Worm (Caenorhabditis elegans) whole organism, late embryonic: ENCODE data around the gene Y66C5A.1.

ENCODE experiments used
- C38D4.7 ChIP-seq: fragments of 200-800 bp; sonication (Bioruptor generic); optimal IDR thresholded peaks from 2 replicates; lab custom pipeline; 2018; ENCODE audit warnings: mild to moderate bottlenecking, missing genetic modification characterization, moderate library complexity, missing compliant biosample characterization
- Y22D7AL.16 ChIP-seq: sonication (generic microtip); optimal IDR thresholded peaks from 2 replicates; lab custom pipeline; 2016; ENCODE audit warnings: missing genetic modification characterization, missing compliant biosample characterization
- ahr-1 ChIP-seq: sonication (generic microtip); optimal IDR thresholded peaks from 2 replicates; lab custom pipeline; 2016; ENCODE audit warnings: missing genetic modification characterization, missing compliant biosample characterization
- ama-1 ChIP-seq: fragments of 150-350 bp; optimal IDR thresholded peaks from 2 replicates; lab custom pipeline; 2014
- ceh-14 ChIP-seq: sonication (generic microtip); optimal IDR thresholded peaks from 2 replicates; lab custom pipeline; 2016; ENCODE audit warnings: missing genotype, missing genetic modification characterization, missing compliant biosample characterization
- ceh-18 ChIP-seq: sonication (generic microtip); optimal IDR thresholded peaks from 2 replicates; lab custom pipeline; 2016; ENCODE audit warnings: missing genetic modification characterization, missing compliant biosample characterization
- ceh-19 ChIP-seq: fragments of 200-800 bp; sonication (Bioruptor generic); optimal IDR thresholded peaks from 2 replicates; lab custom pipeline; 2018; ENCODE audit warnings: mild to moderate bottlenecking, missing genetic modification characterization, missing compliant biosample characterization
- ceh-30 ChIP-seq: fragments of 150-350 bp; optimal IDR thresholded peaks from 2 replicates; lab custom pipeline; 2014; ENCODE audit warnings: missing biosample characterization, missing genetic modification characterization
- ceh-48 ChIP-seq: sonication (generic microtip); optimal IDR thresholded peaks from 2 replicates; lab custom pipeline; 2016; ENCODE audit warnings: missing genetic modification characterization, inconsistent platforms, missing compliant biosample characterization
- dmd-4 ChIP-seq: sonication (generic microtip); optimal IDR thresholded peaks from 2 replicates; lab custom pipeline; 2016; ENCODE audit warnings: borderline replicate concordance, missing genetic modification characterization, missing compliant biosample characterization
- elt-2 ChIP-seq: sonication (generic microtip); optimal IDR thresholded peaks from 2 replicates; lab custom pipeline; 2016; ENCODE audit warnings: missing genetic modification reagents, missing genetic modification characterization, missing compliant biosample characterization
- elt-4 ChIP-seq: sonication (generic microtip); optimal IDR thresholded peaks from 2 replicates; lab custom pipeline; 2016; ENCODE audit warnings: missing genetic modification characterization, missing compliant biosample characterization
- eyg-1 ChIP-seq: sonication (generic microtip); optimal IDR thresholded peaks from 2 replicates; lab custom pipeline; 2016; ENCODE audit warnings: missing genotype, missing genetic modification characterization, missing compliant biosample characterization
- fkh-6 ChIP-seq: sonication (generic microtip); optimal IDR thresholded peaks from 2 replicates; lab custom pipeline; 2016; ENCODE audit warnings: missing genetic modification characterization, missing compliant biosample characterization
- gmeb-2 ChIP-seq: sonication (generic microtip); optimal IDR thresholded peaks from 2 replicates; lab custom pipeline; 2016; ENCODE audit warnings: missing genetic modification characterization, inconsistent platforms, missing compliant biosample characterization
- hlh-15 ChIP-seq: sonication (generic microtip); optimal IDR thresholded peaks from 2 replicates; lab custom pipeline; 2016; ENCODE audit warnings: missing genetic modification characterization, missing compliant biosample characterization
- hlh-30 ChIP-seq: sonication (generic microtip); optimal IDR thresholded peaks from 2 replicates; lab custom pipeline; 2017; ENCODE audit warnings: antibody characterized with exemption, missing genetic modification characterization, missing compliant biosample characterization; ENCODE audit not compliant: insufficient read depth
- hlh-6 ChIP-seq: sonication (generic microtip); optimal IDR thresholded peaks from 2 replicates; lab custom pipeline; 2016; ENCODE audit warnings: missing genotype, missing genetic modification characterization, missing compliant biosample characterization
- hlh-8 ChIP-seq: sonication (generic microtip); optimal IDR thresholded peaks from 2 replicates; lab custom pipeline; 2016; ENCODE audit warnings: missing genotype, missing genetic modification characterization, missing compliant biosample characterization
- lim-6 ChIP-seq: sonication (generic microtip); optimal IDR thresholded peaks from 2 replicates; lab custom pipeline; 2016; ENCODE audit warnings: missing genetic modification characterization, missing compliant biosample characterization
- madf-2 ChIP-seq: sonication (generic microtip); optimal IDR thresholded peaks from 2 replicates; lab custom pipeline; 2017; ENCODE audit warnings: missing genetic modification characterization, missing compliant biosample characterization
- nfya-1 ChIP-seq: sonication (generic microtip); optimal IDR thresholded peaks from 2 replicates; lab custom pipeline; 2017; ENCODE audit warnings: missing genetic modification characterization, mild to moderate bottlenecking, missing compliant biosample characterization, antibody characterized with exemption, moderate library complexity
- nhr-232 ChIP-seq: sonication (generic microtip); optimal IDR thresholded peaks from 2 replicates; lab custom pipeline; 2016; ENCODE audit warnings: missing genetic modification characterization, missing compliant biosample characterization
- npax-4 ChIP-seq: sonication (generic microtip); optimal IDR thresholded peaks from 2 replicates; lab custom pipeline; 2016; ENCODE audit warnings: missing genetic modification characterization, missing compliant biosample characterization
- odd-2 ChIP-seq: sonication (generic microtip); optimal IDR thresholded peaks from 2 replicates; lab custom pipeline; 2017; ENCODE audit warnings: antibody characterized with exemption, mild to moderate bottlenecking, missing genetic modification characterization, missing compliant biosample characterization
- pag-3 ChIP-seq: sonication (generic microtip); optimal IDR thresholded peaks from 2 replicates; lab custom pipeline; 2016; ENCODE audit warnings: missing compliant biosample characterization, missing genetic modification characterization, borderline replicate concordance
- pqm-1 ChIP-seq: sonication (generic microtip); optimal IDR thresholded peaks from 2 replicates; lab custom pipeline; 2016; ENCODE audit warnings: missing genetic modification characterization, missing compliant biosample characterization
- ref-2 ChIP-seq: sonication (generic microtip); optimal IDR thresholded peaks from 2 replicates; lab custom pipeline; 2016; ENCODE audit warnings: missing genetic modification characterization, missing compliant biosample characterization
- sdc-2 ChIP-seq: sonication (generic microtip); optimal IDR thresholded peaks from 2 replicates; lab custom pipeline; 2016; ENCODE audit warnings: missing genotype, missing genetic modification characterization, missing compliant biosample characterization
- sox-2 ChIP-seq: fragments of 200-800 bp; sonication (Bioruptor generic); IDR thresholded peaks from 2 replicates; pipeline ENCODE4 v1.3.6; 2022; ENCODE audit warnings: missing genetic modification reagents, missing genetic modification characterization, missing compliant biosample characterization
- tbx-2 ChIP-seq: sonication (generic microtip); optimal IDR thresholded peaks from 2 replicates; lab custom pipeline; 2016; ENCODE audit warnings: missing genetic modification characterization, missing compliant biosample characterization
- tbx-7 ChIP-seq: sonication (generic microtip); optimal IDR thresholded peaks from 2 replicates; lab custom pipeline; 2016; ENCODE audit warnings: missing genotype, missing genetic modification characterization, missing compliant biosample characterization
- ttx-3 ChIP-seq: sonication (generic microtip); optimal IDR thresholded peaks from 2 replicates; lab custom pipeline; 2016; ENCODE audit warnings: missing genetic modification reagents, missing genetic modification characterization, missing compliant biosample characterization
- unc-42 ChIP-seq: sonication (generic microtip); optimal IDR thresholded peaks from 2 replicates; lab custom pipeline; 2016; ENCODE audit warnings: missing genotype, missing genetic modification characterization, missing compliant biosample characterization
- unc-55 ChIP-seq: sonication (generic microtip); optimal IDR thresholded peaks from 2 replicates; lab custom pipeline; 2017; ENCODE audit warnings: missing biosample characterization, missing genetic modification reagents, missing genetic modification characterization
- unc-86 ChIP-seq: sonication (generic microtip); optimal IDR thresholded peaks from 2 replicates; lab custom pipeline; 2016; ENCODE audit warnings: missing genetic modification characterization, missing compliant biosample characterization
- zip-5 ChIP-seq: sonication (generic microtip); optimal IDR thresholded peaks from 2 replicates; lab custom pipeline; 2016; ENCODE audit warnings: missing genetic modification characterization, missing compliant biosample characterization
- ztf-16 ChIP-seq: sonication (generic microtip); optimal IDR thresholded peaks from 2 replicates; lab custom pipeline; 2017; ENCODE audit warnings: missing genetic modification characterization, missing compliant biosample characterization

Y66C5A.1 gene

ce11 chrX:14470687-14471086 lies 15.4 kb upstream of the Y66C5A.1 start, which contains the start of gene M163.10:
TSS of gene M163.10 (plus strand) at chrX:14470987.
- TF ChIP-seq sdc-2 (tag; lab: Kevin White, UChicago): no peak
- TF ChIP-seq ceh-30 (tag; lab: Kevin White, UChicago): no peak
- no peak for TF ChIP-seq fkh-6 (tag; lab: Kevin White, UChicago)

- TF ChIP-seq unc-42: no peak
- no peak for TF ChIP-seq gmeb-2 (tag; lab: Kevin White, UChicago)
- TF ChIP-seq ref-2 (tag; lab: Kevin White, UChicago): no peak
- TF ChIP-seq zip-5 (tag; lab: Kevin White, UChicago): no peak
- TF ChIP-seq ceh-30 (tag; lab: Kevin White, UChicago): no peak
- no peak for TF ChIP-seq ceh-14 (tag; lab: Kevin White, UChicago)
- no peak for TF ChIP-seq ceh-19
- no peak for TF ChIP-seq dmd-4 (tag; lab: Kevin White, UChicago)
- TF ChIP-seq sox-2: no peak
Measured at ce11 chrX:14469284-14469683, 14.0 kb upstream of the Y66C5A.1 start, which contains the start of gene M163.9. TSS of gene M163.9 (plus strand) at chrX:14469584.

- TF ChIP-seq madf-2 (tag; lab: Kevin White, UChicago) (no peak), pqm-1 (tag; lab: Kevin White, UChicago) (no peak), elt-2 (tag; lab: Kevin White, UChicago) (no peak), ahr-1 (tag; lab: Kevin White, UChicago) (no peak), hlh-8 (no peak), ztf-16 (no peak), ceh-48 (no peak), nhr-232 (tag; lab: Kevin White, UChicago) (no peak), hlh-15 (tag; lab: Kevin White, UChicago) (no peak), Y22D7AL.16 (tag; lab: Kevin White, UChicago) (no peak), elt-4 (tag; lab: Kevin White, UChicago) (no peak)
- TF ChIP-seq, all 69 proteins: peak for 0
Measured at ce11 chrX:14466532-14466931, 11.2 kb upstream of the Y66C5A.1 start, which contains the start of gene M163.21. TSS of gene M163.21 (plus strand) at chrX:14466832.

ce11 chrX:14465593-14465992 lies 10.3 kb upstream of the Y66C5A.1 start, which contains the start of gene M163.22:
TSS of gene M163.22 (plus strand) at chrX:14465893.
- TF ChIP-seq nhr-232 (tag; lab: Kevin White, UChicago): no peak
- TF ChIP-seq ceh-14 (tag; lab: Kevin White, UChicago): no peak
- no peak for TF ChIP-seq fkh-6 (tag; lab: Kevin White, UChicago)
- TF ChIP-seq hlh-6 (tag; lab: Kevin White, UChicago): no peak
- TF ChIP-seq ttx-3 (tag; lab: Kevin White, UChicago): no peak
- TF ChIP-seq tbx-7 (tag; lab: Kevin White, UChicago): no peak
- no peak for TF ChIP-seq unc-86 (tag; lab: Kevin White, UChicago)
- TF ChIP-seq lim-6: no peak

- no peak for TF ChIP-seq madf-2 (tag; lab: Kevin White, UChicago)
- TF ChIP-seq ztf-16: no peak
- no peak for TF ChIP-seq hlh-30 (tag; lab: Kevin White, UChicago)
- no peak for TF ChIP-seq dmd-4 (tag; lab: Kevin White, UChicago)
- TF ChIP-seq ceh-19: no peak
- no peak for TF ChIP-seq ahr-1 (tag; lab: Kevin White, UChicago)
- no peak for TF ChIP-seq tbx-7 (tag; lab: Kevin White, UChicago)
- TF ChIP-seq odd-2 (tag; lab: Kevin White, UChicago): no peak
Measured at ce11 chrX:14464513-14464912, 9.2 kb upstream of the Y66C5A.1 start, which contains the start of gene M163.7. TSS of gene M163.7 (plus strand) at chrX:14464813.

ce11 chrX:14460412-14460811 lies 5.1 kb upstream of the Y66C5A.1 start, which contains the start of gene Y66C5A.2:
TSS of gene Y66C5A.2 (plus strand) at chrX:14460712.
- TF ChIP-seq gmeb-2 (tag; lab: Kevin White, UChicago): no peak
- TF ChIP-seq nfya-1 (tag; lab: Kevin White, UChicago): no peak
- no peak for TF ChIP-seq eyg-1 (tag; lab: Kevin White, UChicago)
- TF ChIP-seq ceh-18 (tag; lab: Kevin White, UChicago): no peak
- TF ChIP-seq ama-1 (lab: Kevin White, UChicago): no peak
- TF ChIP-seq unc-55 (GFP tag; lab: Kevin White, UChicago): no peak
- no peak for TF ChIP-seq C38D4.7 (GFP tag; lab: Kevin White, UChicago)
- no peak for TF ChIP-seq pag-3 (tag; lab: Kevin White, UChicago)
- no peak for TF ChIP-seq npax-4 (tag; lab: Kevin White, UChicago)
- TF ChIP-seq sdc-2 (tag; lab: Kevin White, UChicago): no peak
- TF ChIP-seq ztf-16: no peak
- no peak for TF ChIP-seq hlh-30 (tag; lab: Kevin White, UChicago)
- no peak for TF ChIP-seq ceh-14 (tag; lab: Kevin White, UChicago)
- no peak for TF ChIP-seq tbx-2
- no peak for TF ChIP-seq lim-6
- no peak for TF ChIP-seq ref-2 (tag; lab: Kevin White, UChicago)
